Worm (Caenorhabditis elegans) whole organism, young adult: ENCODE measurements around the gene Y44A6D.1.

Experiments
- cebp-2 ChIP-seq: fragments of 200-800 bp; sonication (Bioruptor generic); IDR thresholded peaks from 2 replicates; pipeline ENCODE4 v1.3.6; 2022; ENCODE audit warnings: missing genetic modification characterization, missing compliant biosample characterization
- mes-4 ChIP-seq: sonication (generic microtip); optimal IDR thresholded peaks from 2 replicates; lab custom pipeline; 2016; ENCODE audit warnings: missing genotype, missing genetic modification characterization, missing compliant biosample characterization
- snpc-4 ChIP-seq, 5 experiments: fragments of 150-350 bp in 1 of 5; sonication (generic microtip) in 4 of 5; optimal IDR thresholded peaks; 2 replicates each; lab custom pipeline; 2014 to 2018; ENCODE audit warnings: missing genetic modification characterization in 5 of 5, missing biosample characterization in 3 of 5, antibody characterized with exemption in 2 of 5, mild to moderate bottlenecking in 2 of 5, missing compliant biosample characterization in 2 of 5, missing genotype in 2 of 5, moderate library complexity in 2 of 5, missing genetic modification reagents in 1 of 5

- TF ChIP-seq cebp-2 (GFP tag; lab: Robert Waterston, UW) (no peak), mes-4 (no peak), snpc-4 (GFP tag; optimal IDR thresholded peaks at IDR 0.05; lab: Kevin White, UChicago) (no peak), snpc-4 (tag; optimal IDR thresholded peaks at IDR 0.05; lab: Kevin White, UChicago) (no peak)
Observed at ce11 chrV:20780400-20780799, 9.4 kb downstream of the Y44A6D.1 start, which contains the start of gene hif-1.
